Fruit fly (Drosophila melanogaster) whole organism, wandering third instar larva: ENCODE data around the gene Crg-1.

Source experiments
- Dfd ChIP-seq: fragments of >200 bp; optimal IDR thresholded peaks from 2 replicates; lab custom pipeline; 2017; ENCODE audit warnings: missing biosample characterization, missing genetic modification characterization
- Jra ChIP-seq: sonication (Bioruptor generic); optimal IDR thresholded peaks from 2 replicates; lab custom pipeline; 2016; ENCODE audit warnings: missing biosample characterization, missing genetic modification characterization
- N ChIP-seq: fragments of >200 bp; optimal IDR thresholded peaks from 2 replicates; lab custom pipeline; 2018; ENCODE audit warnings: missing biosample characterization, missing external identifiers, missing genetic modification characterization
- fru ChIP-seq: fragments of 200-800 bp; sonication (Bioruptor generic); optimal IDR thresholded peaks from 3 replicates; lab custom pipeline; 2016; ENCODE audit warnings: missing biosample characterization, mild to moderate bottlenecking, missing genetic modification characterization
- h ChIP-seq: fragments of 200-800 bp; sonication (Bioruptor generic); optimal IDR thresholded peaks from 3 replicates; lab custom pipeline; 2016; ENCODE audit warnings: missing biosample characterization, mild to moderate bottlenecking, missing genetic modification characterization
- pan ChIP-seq: fragments of >200 bp; optimal IDR thresholded peaks from 2 replicates; lab custom pipeline; 2017

- TF ChIP-seq Jra (GFP tag; lab: Kevin White, UChicago) (no peak), fru (peak; percentile 22), h (GFP tag; lab: Kevin White, UChicago) (peak; percentile 54), pan (no peak), Dfd (no peak), N (no peak)
These were observed 19.9 kb upstream of the Crg-1 start for dm6 chrX:3772811-3773740.
